Worm (Caenorhabditis elegans) whole organism, L4 larva: ENCODE data around the gene inx-18.

Experiments
- D1046.2 ChIP-seq: fragments of 200-800 bp; sonication (Bioruptor generic); IDR thresholded peaks from 2 replicates; pipeline ENCODE4 v1.3.6; 2022; ENCODE audit warnings: missing genetic modification characterization, missing compliant biosample characterization
- F44E2.7 ChIP-seq: fragments of 200-800 bp; sonication (Bioruptor generic); IDR thresholded peaks from 2 replicates; pipeline ENCODE4 v2.1.2; 2022; ENCODE audit warnings: missing genetic modification characterization, missing compliant biosample characterization
- T26A8.4 ChIP-seq: fragments of 200-800 bp; sonication (Bioruptor generic); IDR thresholded peaks from 2 replicates; pipeline ENCODE4 v1.3.6; 2022; ENCODE audit warnings: missing genetic modification characterization, missing compliant biosample characterization
- Y48G9A.11 ChIP-seq: fragments of 200-800 bp; sonication (Bioruptor generic); IDR thresholded peaks from 2 replicates; pipeline ENCODE4 v1.3.6; 2022; ENCODE audit warnings: missing genetic modification reagents, missing genetic modification characterization, missing compliant biosample characterization
- ZK546.5 ChIP-seq, 2 experiments: sonication (generic microtip); optimal IDR thresholded peaks; 2 replicates each; lab custom pipeline; 2017; ENCODE audit warnings: missing biosample characterization in 2 of 2, missing genetic modification characterization in 2 of 2
- aha-1 ChIP-seq: fragments of 150-350 bp; peaks from one replicate; lab custom pipeline; 2014; ENCODE audit warnings: missing biosample characterization, missing genetic modification characterization
- attf-4 ChIP-seq: sonication (generic microtip); optimal IDR thresholded peaks from 3 replicates; lab custom pipeline; 2017; ENCODE audit warnings: missing biosample characterization, missing genetic modification characterization
- ceh-20 ChIP-seq: fragments of 200-800 bp; sonication (Bioruptor generic); IDR thresholded peaks from 2 replicates; pipeline ENCODE4 v1.3.6; 2022; ENCODE audit warnings: missing genetic modification reagents, missing genetic modification characterization, missing compliant biosample characterization
- ceh-28 ChIP-seq: fragments of 150-350 bp; optimal IDR thresholded peaks from 2 replicates; lab custom pipeline; 2014; ENCODE audit warnings: missing biosample characterization, missing genetic modification reagents, missing genetic modification characterization
- ceh-32 ChIP-seq: sonication (generic microtip); optimal IDR thresholded peaks from 2 replicates; lab custom pipeline; 2016; ENCODE audit warnings: mild to moderate bottlenecking, missing genetic modification characterization, missing compliant biosample characterization; ENCODE audit not compliant: poor library complexity
- ceh-62 ChIP-seq: sonication (generic microtip); optimal IDR thresholded peaks from 2 replicates; lab custom pipeline; 2017; ENCODE audit warnings: missing biosample characterization, missing genetic modification characterization
- daf-8 ChIP-seq: fragments of 200-800 bp; sonication (Bioruptor generic); IDR thresholded peaks from 2 replicates; pipeline ENCODE4 v1.3.6; 2022; ENCODE audit warnings: missing genetic modification characterization, missing compliant biosample characterization
- dmd-9 ChIP-seq: fragments of 200-800 bp; sonication (Bioruptor generic); IDR thresholded peaks from 2 replicates; pipeline ENCODE4 v1.3.6; 2022; ENCODE audit warnings: missing genetic modification reagents, missing genetic modification characterization, missing compliant biosample characterization
- egl-27 ChIP-seq: sonication (generic microtip); optimal IDR thresholded peaks from 3 replicates; lab custom pipeline; 2017; ENCODE audit warnings: missing biosample characterization, missing genetic modification reagents, missing genetic modification characterization
- egl-43 ChIP-seq: fragments of 200-800 bp; sonication (Bioruptor generic); IDR thresholded peaks from 2 replicates; pipeline ENCODE4 v1.3.6; 2022; ENCODE audit warnings: missing genetic modification reagents, missing genetic modification characterization, missing compliant biosample characterization
- hif-1 ChIP-seq, 2 experiments: sonication (generic microtip); optimal IDR thresholded peaks; 2 replicates each; lab custom pipeline; 2016 to 2017; ENCODE audit warnings: missing compliant biosample characterization in 2 of 2, missing genetic modification characterization in 2 of 2, missing genetic modification reagents in 2 of 2, missing genotype in 2 of 2, mild to moderate bottlenecking in 1 of 2
- hmg-1.1 ChIP-seq: fragments of 200-800 bp; sonication (Bioruptor generic); IDR thresholded peaks from 2 replicates; pipeline ENCODE4 v1.3.6; 2022; ENCODE audit warnings: missing genetic modification reagents, missing genetic modification characterization, missing compliant biosample characterization
- lim-7 ChIP-seq: fragments of 200-800 bp; sonication (Bioruptor generic); IDR thresholded peaks from 2 replicates; pipeline ENCODE4 v1.3.6; 2022; ENCODE audit warnings: missing genetic modification characterization, missing compliant biosample characterization
- lin-13 ChIP-seq: fragments of 150-350 bp; optimal IDR thresholded peaks from 2 replicates; lab custom pipeline; 2014; ENCODE audit warnings: missing biosample characterization, missing genetic modification reagents, missing genetic modification characterization
- lin-15B ChIP-seq: fragments of 150-350 bp; sonication (generic microtip); optimal IDR thresholded peaks from 3 replicates; lab custom pipeline; 2014; ENCODE audit warnings: missing biosample characterization, missing genetic modification characterization
- lin-38 ChIP-seq: fragments of 200-800 bp; sonication (Bioruptor generic); IDR thresholded peaks from 2 replicates; pipeline ENCODE4 v1.3.6; 2022; ENCODE audit warnings: missing genetic modification reagents, missing genetic modification characterization, missing compliant biosample characterization
- lin-39 ChIP-seq: fragments of 150-350 bp; optimal IDR thresholded peaks from 2 replicates; lab custom pipeline; 2014; ENCODE audit warnings: missing biosample characterization, missing genetic modification reagents, missing genetic modification characterization
- madf-5 ChIP-seq, 2 experiments: fragments of 200-800 bp; sonication (Bioruptor generic); IDR thresholded peaks; 2 replicates each; pipeline ENCODE4 v1.3.6; 2022; ENCODE audit warnings: missing compliant biosample characterization in 2 of 2, missing genetic modification characterization in 2 of 2
- mdl-1 ChIP-seq, 2 experiments: fragments of 150-350 bp in 1 of 2; sonication (generic microtip) in 1 of 2; optimal IDR thresholded peaks; 2 replicates each; lab custom pipeline; 2014 to 2017; ENCODE audit warnings: missing biosample characterization in 2 of 2, missing genetic modification characterization in 2 of 2
- mdt-29 ChIP-seq: fragments of 200-800 bp; sonication (Bioruptor generic); IDR thresholded peaks from 2 replicates; pipeline ENCODE4 v1.3.6; 2022; ENCODE audit warnings: missing genetic modification reagents, missing genetic modification characterization, missing compliant biosample characterization
- mep-1 ChIP-seq: fragments of 150-350 bp; sonication (generic microtip); optimal IDR thresholded peaks from 3 replicates; lab custom pipeline; 2014; ENCODE audit warnings: missing biosample characterization, missing genetic modification characterization
- mxl-2 ChIP-seq: fragments of 200-800 bp; sonication (Bioruptor generic); conservative IDR thresholded peaks from 2 replicates; pipeline ENCODE4 v1.3.6; 2022; ENCODE audit warnings: missing genetic modification reagents, missing genetic modification characterization, missing compliant biosample characterization
- nhr-10 ChIP-seq: fragments of 150-350 bp; optimal IDR thresholded peaks from 2 replicates; lab custom pipeline; 2014; ENCODE audit warnings: missing biosample characterization, missing genetic modification characterization
- nhr-102 ChIP-seq: sonication (generic microtip); optimal IDR thresholded peaks from 2 replicates; lab custom pipeline; 2016; ENCODE audit warnings: mild to moderate bottlenecking, missing genetic modification characterization, moderate library complexity, missing compliant biosample characterization
- nhr-11 ChIP-seq: fragments of 150-350 bp; optimal IDR thresholded peaks from 2 replicates; lab custom pipeline; 2014; ENCODE audit warnings: missing biosample characterization, missing genetic modification characterization
- nhr-237 ChIP-seq: sonication (generic microtip); optimal IDR thresholded peaks from 2 replicates; lab custom pipeline; 2017; ENCODE audit warnings: missing biosample characterization, missing genetic modification characterization
- nhr-25 ChIP-seq: sonication (generic microtip); optimal IDR thresholded peaks from 2 replicates; lab custom pipeline; 2017; ENCODE audit warnings: missing genetic modification characterization, mild to moderate bottlenecking, missing compliant biosample characterization, antibody characterized with exemption, moderate library complexity, borderline replicate concordance; ENCODE audit not compliant: insufficient read depth
- nhr-48 ChIP-seq: sonication (generic microtip); optimal IDR thresholded peaks from 2 replicates; lab custom pipeline; 2016; ENCODE audit warnings: mild to moderate bottlenecking, missing genetic modification characterization, missing compliant biosample characterization
- nhr-77 ChIP-seq: fragments of 150-350 bp; optimal IDR thresholded peaks from 2 replicates; lab custom pipeline; 2014; ENCODE audit warnings: missing biosample characterization, missing genetic modification characterization
- pha-4 ChIP-seq, 2 experiments: fragments of 150-350 bp in 1 of 2; fragments of 200-800 bp in 1 of 2; sonication (Bioruptor generic) in 1 of 2; IDR thresholded peaks in 1 of 2; optimal IDR thresholded peaks in 1 of 2; 2 replicates each; pipeline versions ENCODE4 v1.3.6 to Lab custom; 2014 to 2022; ENCODE audit warnings: missing genetic modification characterization in 2 of 2, missing genetic modification reagents in 2 of 2, missing biosample characterization in 1 of 2, missing compliant biosample characterization in 1 of 2
- php-3 ChIP-seq: fragments of 200-800 bp; sonication (Bioruptor generic); IDR thresholded peaks from 2 replicates; pipeline ENCODE4 v1.3.6; 2022; ENCODE audit warnings: missing genetic modification reagents, missing genetic modification characterization, missing compliant biosample characterization
- saeg-2 ChIP-seq: fragments of 200-800 bp; sonication (Bioruptor generic); IDR thresholded peaks from 2 replicates; pipeline ENCODE4 v1.3.6; 2022; ENCODE audit warnings: missing genetic modification reagents, missing genetic modification characterization, missing compliant biosample characterization
- sdz-12 ChIP-seq: fragments of 200-800 bp; sonication (Bioruptor generic); optimal IDR thresholded peaks from 2 replicates; lab custom pipeline; 2018; ENCODE audit warnings: mild to moderate bottlenecking, missing genetic modification characterization, missing compliant biosample characterization
- snpc-1.2 ChIP-seq: fragments of 200-800 bp; sonication (Bioruptor generic); IDR thresholded peaks from 2 replicates; pipeline ENCODE4 v1.3.6; 2022; ENCODE audit warnings: missing genetic modification reagents, missing genetic modification characterization, missing compliant biosample characterization
- unc-62 ChIP-seq, 3 experiments: fragments of 150-350 bp in 1 of 3; sonication (generic microtip); optimal IDR thresholded peaks in 2 of 3; peaks in 1 of 3; 1 replicate in 1 of 3; 2 replicates in 2 of 3; lab custom pipeline; 2014 to 2017; ENCODE audit warnings: missing biosample characterization in 3 of 3, missing genetic modification characterization in 3 of 3, missing genetic modification reagents in 3 of 3, missing genotype in 1 of 3
- vab-7 ChIP-seq: fragments of 200-800 bp; sonication (Bioruptor generic); IDR thresholded peaks from 2 replicates; pipeline ENCODE4 v1.3.6; 2022; ENCODE audit warnings: missing genetic modification reagents, missing genetic modification characterization, missing compliant biosample characterization
- zfp-3 ChIP-seq: fragments of 200-800 bp; sonication (Bioruptor generic); conservative IDR thresholded peaks from 2 replicates; pipeline ENCODE4 v1.3.6; 2022; ENCODE audit warnings: missing genetic modification reagents, missing genetic modification characterization, missing compliant biosample characterization
- zip-11 ChIP-seq: fragments of 200-800 bp; sonication (Bioruptor generic); IDR thresholded peaks from 2 replicates; pipeline ENCODE4 v1.3.6; 2022; ENCODE audit warnings: missing genetic modification characterization, missing compliant biosample characterization
- ztf-7 ChIP-seq: fragments of 150-350 bp; optimal IDR thresholded peaks from 2 replicates; lab custom pipeline; 2014; ENCODE audit warnings: missing biosample characterization, missing genetic modification characterization

inx-18 gene

ce11 chrIV:653138-653848 is 47.1 kb downstream of the inx-18 start, which contains the start of gene K11H12.1 (continued):
- no peak for TF ChIP-seq nhr-25
- no peak for TF ChIP-seq madf-5 (GFP tag; IDR thresholded peaks at IDR 0.05; lab: Robert Waterston, UW)

DNA sequence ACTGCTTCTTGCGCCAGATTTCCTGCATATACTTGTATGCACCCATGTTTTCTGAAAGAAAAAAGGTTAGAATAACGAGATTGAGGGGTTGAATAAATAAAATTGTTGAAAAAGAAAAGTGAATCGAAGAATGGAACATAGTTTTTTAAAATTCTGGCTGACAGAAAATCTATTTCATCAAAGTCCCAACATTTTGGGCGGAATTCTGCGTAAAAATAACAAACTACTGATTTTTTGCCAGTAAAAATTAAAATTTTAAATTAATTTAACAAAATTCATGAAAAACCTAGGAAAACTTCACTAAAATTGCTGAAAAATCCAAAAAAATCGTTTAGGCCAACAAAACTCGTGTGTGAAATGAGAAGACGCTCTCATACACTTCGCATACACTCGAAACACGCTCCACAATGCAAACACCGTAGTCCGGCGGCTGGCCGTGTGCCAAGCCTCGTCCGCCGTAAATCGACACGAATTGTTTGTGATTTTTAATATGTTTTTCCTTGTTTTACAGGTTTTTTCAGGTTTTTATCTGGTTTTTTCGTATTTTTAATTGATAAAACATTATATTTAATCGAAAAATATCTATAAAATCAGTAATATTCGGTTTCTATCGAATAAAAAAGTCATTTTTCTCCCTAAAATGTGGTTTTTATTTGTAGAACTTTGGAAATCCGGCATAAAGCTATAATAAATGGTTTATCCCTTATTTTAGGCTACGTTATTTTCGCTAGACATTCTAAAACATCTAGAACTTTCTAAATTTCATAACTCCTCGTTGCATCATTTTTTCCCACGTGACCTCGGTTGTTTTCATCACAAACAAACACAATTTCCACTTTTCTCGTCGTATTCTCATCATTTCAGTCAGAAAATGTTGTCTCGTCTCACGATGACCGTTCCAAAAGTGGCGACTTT is 48.6 kb downstream of the inx-18 start, which contains the start of the genes rpl-15 and K11H12.8:
rpl-15 (minus strand) TSS at position 51 of the 915 bp plus-strand sequence.
K11H12.8 (plus strand) TSS at position 865 of the 915 bp plus-strand sequence.
- TF ChIP-seq nhr-48 (tag; lab: Kevin White, UChicago) (peak; percentile 97), ZK546.5 (tag; optimal IDR thresholded peaks at IDR 0.05; lab: Kevin White, UChicago) (peak in 1 of 2 experiments; percentile 89), T26A8.4 (GFP tag; lab: Robert Waterston, UW) (peak; percentile 99), egl-43 (GFP tag; lab: Robert Waterston, UW) (peak; percentile 98), hmg-1.1 (GFP tag; lab: Robert Waterston, UW) (peak; percentile 99), lin-39 (tag; lab: Kevin White, UChicago) (peak; percentile 89), mxl-2 (GFP tag; lab: Robert Waterston, UW) (peak; percentile 94), lin-13 (GFP tag; lab: Kevin White, UChicago) (peak; percentile 99), attf-4 (tag; lab: Kevin White, UChicago) (peak; percentile 75), hif-1 (tag; optimal IDR thresholded peaks at IDR 0.05; lab: Kevin White, UChicago) (peak; percentile 90 to 98), zip-11 (GFP tag; lab: Robert Waterston, UW) (peak; percentile 70; the same call in 1 of the 2 replicates), ceh-32 (tag; lab: Kevin White, UChicago) (peak; percentile 90), madf-5 (GFP tag; IDR thresholded peaks at IDR 0.05; lab: Robert Waterston, UW) (peak; percentile 99), nhr-11 (tag; lab: Kevin White, UChicago) (peak; percentile 100), snpc-1.2 (peak; percentile 95), nhr-77 (tag; lab: Kevin White, UChicago) (peak; percentile 100), ceh-62 (tag; lab: Kevin White, UChicago) (peak; percentile 35), mdl-1 (tag; optimal IDR thresholded peaks at IDR 0.05; lab: Kevin White, UChicago) (peak; percentile 86 to 99), nhr-10 (tag; lab: Kevin White, UChicago) (peak; percentile 96), ceh-28 (tag; lab: Kevin White, UChicago) (peak; percentile 82), mep-1 (tag; lab: Kevin White, UChicago) (peak; percentile 100), lin-15B (tag; lab: Kevin White, UChicago) (peak; percentile 96), mdt-29 (peak; percentile 97), zfp-3 (GFP tag; lab: Robert Waterston, UW) (peak; percentile 100), ztf-7 (tag; lab: Kevin White, UChicago) (peak; percentile 94), unc-62 (GFP tag; optimal IDR thresholded peaks at IDR 0.05 in 1 of 2; lab: Kevin White, UChicago) (peak; percentile 54 to 100), unc-62 (tag; optimal IDR thresholded peaks at IDR 0.05; lab: Kevin White, UChicago) (peak; percentile 39), vab-7 (GFP tag; lab: Robert Waterston, UW) (peak; percentile 99), php-3 (GFP tag; lab: Robert Waterston, UW) (peak; percentile 98), aha-1 (tag; lab: Kevin White, UChicago) (peak; percentile 100), saeg-2 (GFP tag; lab: Robert Waterston, UW) (peak; percentile 99), lin-38 (peak; percentile 99), Y48G9A.11 (GFP tag; lab: Robert Waterston, UW) (peak; percentile 96), nhr-237 (peak; percentile 84), egl-27 (tag; lab: Kevin White, UChicago) (no peak), pha-4 (GFP tag; IDR thresholded peaks at IDR 0.05; lab: Robert Waterston, UW) (peak; percentile 99), pha-4 (tag; optimal IDR thresholded peaks at IDR 0.05; lab: Kevin White, UChicago) (peak; percentile 86), lim-7 (peak; percentile 90), F44E2.7 (GFP tag; lab: Robert Waterston, UW) (peak; percentile 91; the same call in 1 of the 2 replicates), daf-8 (GFP tag; lab: Robert Waterston, UW) (0 out of 2 replicates have a peak, but pooled peaks have one; percentile 44), nhr-102 (tag; lab: Kevin White, UChicago) (peak; percentile 99), D1046.2 (peak; percentile 98), ceh-20 (GFP tag; lab: Robert Waterston, UW) (peak; percentile 100), sdz-12 (GFP tag; lab: Kevin White, UChicago) (peak; percentile 99), dmd-9 (GFP tag; lab: Robert Waterston, UW) (peak; percentile 99)
